Fruit fly (Drosophila melanogaster): ENCODE results near the gene CG43841.

DNA sequence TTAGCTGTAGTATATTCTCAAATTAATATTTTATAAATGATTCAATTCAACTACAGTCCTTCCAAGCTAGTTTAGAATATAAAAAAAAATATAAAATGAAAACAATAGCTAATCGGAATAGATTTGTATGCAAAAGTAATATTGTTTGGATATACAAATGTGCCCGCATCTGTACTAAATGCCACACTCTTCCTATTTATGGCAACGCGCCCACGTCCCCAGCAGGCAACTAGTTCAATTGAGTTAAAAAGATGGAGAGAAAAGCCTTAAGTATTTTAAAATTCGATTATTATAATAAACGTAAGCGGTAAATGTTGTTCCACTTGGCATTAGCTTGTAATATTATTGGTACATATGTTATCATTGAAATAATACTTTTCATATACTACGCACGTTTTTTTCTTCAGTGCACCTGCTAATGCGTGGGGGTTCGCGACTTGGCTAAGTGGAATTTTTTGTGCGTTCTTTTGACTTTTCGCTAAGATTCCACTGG, 33.9 kb upstream of the CG43841 start:
- no peak for TF ChIP-seq Sin3A (optimal IDR thresholded peaks at IDR 0.05)
- no peak for TF ChIP-seq ttk (optimal IDR thresholded peaks at IDR 0.05)
- TF ChIP-seq Myc (optimal IDR thresholded peaks at IDR 0.05) = no peak

Measured in Kc167 (cell line).